Worm (Caenorhabditis elegans) whole organism, L4 larva: ENCODE measurements around the gene B0416.11.

Experiments
- F10B5.3 ChIP-seq: sonication (generic microtip); optimal IDR thresholded peaks from 2 replicates; lab custom pipeline; 2016; ENCODE audit warnings: mild to moderate bottlenecking, missing genetic modification characterization, missing compliant biosample characterization
- F26F4.8 ChIP-seq: fragments of 200-800 bp; sonication (Bioruptor generic); conservative IDR thresholded peaks from 2 replicates; pipeline ENCODE4 v1.3.6; 2022; ENCODE audit warnings: missing genetic modification characterization, missing compliant biosample characterization
- F44E2.7 ChIP-seq: fragments of 200-800 bp; sonication (Bioruptor generic); IDR thresholded peaks from 2 replicates; pipeline ENCODE4 v2.1.2; 2022; ENCODE audit warnings: missing genetic modification characterization, missing compliant biosample characterization
- F49E8.2 ChIP-seq: sonication (generic microtip); optimal IDR thresholded peaks from 2 replicates; lab custom pipeline; 2016; ENCODE audit warnings: missing compliant biosample characterization, mild to moderate bottlenecking, missing genetic modification characterization, borderline replicate concordance
- R02D3.7 ChIP-seq: fragments of 150-350 bp; sonication (generic microtip); optimal IDR thresholded peaks from 3 replicates; lab custom pipeline; 2014; ENCODE audit warnings: missing biosample characterization, missing genetic modification characterization
- Y105C5A.15 ChIP-seq: fragments of 200-800 bp; sonication (Bioruptor generic); IDR thresholded peaks from 2 replicates; pipeline ENCODE4 v1.3.6; 2022; ENCODE audit warnings: missing genetic modification characterization, missing compliant biosample characterization
- Y5F2A.4 ChIP-seq: fragments of 200-800 bp; sonication (Bioruptor generic); optimal IDR thresholded peaks from 2 replicates; lab custom pipeline; 2018; ENCODE audit warnings: mild to moderate bottlenecking, missing genetic modification characterization, missing compliant biosample characterization
- ZK337.2 ChIP-seq: fragments of 200-800 bp; sonication (Bioruptor generic); IDR thresholded peaks from 2 replicates; pipeline ENCODE4 v1.3.6; 2022; ENCODE audit warnings: missing genetic modification reagents, missing genetic modification characterization, missing compliant biosample characterization
- arid-1 ChIP-seq: fragments of 200-800 bp; sonication (Bioruptor generic); conservative IDR thresholded peaks from 2 replicates; pipeline ENCODE4 v1.3.6; 2022; ENCODE audit warnings: missing genetic modification reagents, missing genetic modification characterization, missing compliant biosample characterization
- ces-1 ChIP-seq: fragments of 150-350 bp; sonication (generic microtip); optimal IDR thresholded peaks from 4 replicates; lab custom pipeline; 2014; ENCODE audit warnings: missing biosample characterization, missing genetic modification reagents, missing genetic modification characterization
- ctbp-1 ChIP-seq: fragments of 200-800 bp; sonication (Bioruptor generic); IDR thresholded peaks from 2 replicates; pipeline ENCODE4 v1.3.6; 2022; ENCODE audit warnings: missing genetic modification reagents, missing genetic modification characterization, missing compliant biosample characterization
- daf-12 ChIP-seq: fragments of 150-350 bp; optimal IDR thresholded peaks from 2 replicates; lab custom pipeline; 2014; ENCODE audit warnings: missing biosample characterization, missing genetic modification reagents, missing genetic modification characterization
- dmd-6 ChIP-seq: fragments of 200-800 bp; sonication (Bioruptor generic); IDR thresholded peaks from 2 replicates; pipeline ENCODE4 v1.3.6; 2022; ENCODE audit warnings: missing genetic modification reagents, missing genetic modification characterization, missing compliant biosample characterization
- dmd-8 ChIP-seq: fragments of 200-800 bp; sonication (Bioruptor generic); IDR thresholded peaks from 2 replicates; pipeline ENCODE4 v1.3.6; 2022; ENCODE audit warnings: missing genetic modification characterization, missing compliant biosample characterization
- gei-8 ChIP-seq: fragments of 200-800 bp; sonication (Bioruptor generic); optimal IDR thresholded peaks from 2 replicates; lab custom pipeline; 2018; ENCODE audit warnings: mild to moderate bottlenecking, missing genetic modification characterization, missing compliant biosample characterization
- hlh-11 ChIP-seq: fragments of 200-800 bp; sonication (Bioruptor generic); optimal IDR thresholded peaks from 2 replicates; lab custom pipeline; 2018; ENCODE audit warnings: mild to moderate bottlenecking, missing genetic modification characterization, missing compliant biosample characterization
- hlh-30 ChIP-seq: sonication (generic microtip); optimal IDR thresholded peaks from 2 replicates; lab custom pipeline; 2017; ENCODE audit warnings: antibody characterized with exemption, mild to moderate bottlenecking, missing genetic modification characterization, missing compliant biosample characterization; ENCODE audit not compliant: insufficient read depth
- lim-7 ChIP-seq: fragments of 200-800 bp; sonication (Bioruptor generic); IDR thresholded peaks from 2 replicates; pipeline ENCODE4 v1.3.6; 2022; ENCODE audit warnings: missing genetic modification characterization, missing compliant biosample characterization
- lin-1 ChIP-seq: fragments of 200-800 bp; sonication (Bioruptor generic); IDR thresholded peaks from 2 replicates; pipeline ENCODE4 v1.3.6; 2022; ENCODE audit warnings: missing genetic modification reagents, missing genetic modification characterization, missing compliant biosample characterization
- lin-29 ChIP-seq: fragments of 200-800 bp; sonication (Bioruptor generic); IDR thresholded peaks from 2 replicates; pipeline ENCODE4 v1.3.6; 2022; ENCODE audit warnings: missing genetic modification reagents, missing genetic modification characterization, missing compliant biosample characterization
- lir-3 ChIP-seq: sonication (generic microtip); optimal IDR thresholded peaks from 2 replicates; lab custom pipeline; 2016; ENCODE audit warnings: mild to moderate bottlenecking, missing genetic modification characterization, missing compliant biosample characterization
- lsy-2 ChIP-seq, 2 experiments: fragments of 150-350 bp in 1 of 2; sonication (generic microtip) in 1 of 2; optimal IDR thresholded peaks; 2 replicates each; lab custom pipeline; 2014 to 2017; ENCODE audit warnings: missing biosample characterization in 2 of 2, missing genetic modification characterization in 2 of 2
- madf-5 ChIP-seq, 2 experiments: fragments of 200-800 bp; sonication (Bioruptor generic); IDR thresholded peaks; 2 replicates each; pipeline ENCODE4 v1.3.6; 2022; ENCODE audit warnings: missing compliant biosample characterization in 2 of 2, missing genetic modification characterization in 2 of 2
- madf-9 ChIP-seq: fragments of 200-800 bp; sonication (Bioruptor generic); conservative IDR thresholded peaks from 2 replicates; pipeline ENCODE4 v1.3.6; 2022; ENCODE audit warnings: missing genetic modification reagents, missing genetic modification characterization, missing compliant biosample characterization
- mdl-1 ChIP-seq, 2 experiments: fragments of 150-350 bp in 1 of 2; sonication (generic microtip) in 1 of 2; optimal IDR thresholded peaks; 2 replicates each; lab custom pipeline; 2014 to 2017; ENCODE audit warnings: missing biosample characterization in 2 of 2, missing genetic modification characterization in 2 of 2
- mdt-29 ChIP-seq: fragments of 200-800 bp; sonication (Bioruptor generic); IDR thresholded peaks from 2 replicates; pipeline ENCODE4 v1.3.6; 2022; ENCODE audit warnings: missing genetic modification reagents, missing genetic modification characterization, missing compliant biosample characterization
- mxl-2 ChIP-seq: fragments of 200-800 bp; sonication (Bioruptor generic); conservative IDR thresholded peaks from 2 replicates; pipeline ENCODE4 v1.3.6; 2022; ENCODE audit warnings: missing genetic modification reagents, missing genetic modification characterization, missing compliant biosample characterization
- nhr-10 ChIP-seq: fragments of 150-350 bp; optimal IDR thresholded peaks from 2 replicates; lab custom pipeline; 2014; ENCODE audit warnings: missing biosample characterization, missing genetic modification characterization
- nhr-111 ChIP-seq: fragments of 200-800 bp; sonication (Bioruptor generic); optimal IDR thresholded peaks from 2 replicates; lab custom pipeline; 2018; ENCODE audit warnings: mild to moderate bottlenecking, missing genetic modification characterization, missing compliant biosample characterization
- nhr-237 ChIP-seq: sonication (generic microtip); optimal IDR thresholded peaks from 2 replicates; lab custom pipeline; 2017; ENCODE audit warnings: missing biosample characterization, missing genetic modification characterization
- nhr-41 ChIP-seq: fragments of 200-800 bp; sonication (Bioruptor generic); IDR thresholded peaks from 2 replicates; pipeline ENCODE4 v1.3.6; 2022; ENCODE audit warnings: missing genetic modification reagents, missing genetic modification characterization, missing compliant biosample characterization
- nhr-48 ChIP-seq: sonication (generic microtip); optimal IDR thresholded peaks from 2 replicates; lab custom pipeline; 2016; ENCODE audit warnings: mild to moderate bottlenecking, missing genetic modification characterization, missing compliant biosample characterization
- pha-4 ChIP-seq, 2 experiments: fragments of 150-350 bp in 1 of 2; fragments of 200-800 bp in 1 of 2; sonication (Bioruptor generic) in 1 of 2; IDR thresholded peaks in 1 of 2; optimal IDR thresholded peaks in 1 of 2; 2 replicates each; pipeline versions ENCODE4 v1.3.6 to Lab custom; 2014 to 2022; ENCODE audit warnings: missing genetic modification characterization in 2 of 2, missing genetic modification reagents in 2 of 2, missing biosample characterization in 1 of 2, missing compliant biosample characterization in 1 of 2
- saeg-2 ChIP-seq: fragments of 200-800 bp; sonication (Bioruptor generic); IDR thresholded peaks from 2 replicates; pipeline ENCODE4 v1.3.6; 2022; ENCODE audit warnings: missing genetic modification reagents, missing genetic modification characterization, missing compliant biosample characterization
- sdz-12 ChIP-seq: fragments of 200-800 bp; sonication (Bioruptor generic); optimal IDR thresholded peaks from 2 replicates; lab custom pipeline; 2018; ENCODE audit warnings: mild to moderate bottlenecking, missing genetic modification characterization, missing compliant biosample characterization
- set-16 ChIP-seq: fragments of 200-800 bp; sonication (Bioruptor generic); IDR thresholded peaks from 2 replicates; pipeline ENCODE4 v1.3.6; 2022; ENCODE audit warnings: missing genetic modification reagents, missing genetic modification characterization, missing compliant biosample characterization
- skn-1 ChIP-seq: fragments of 150-350 bp; optimal IDR thresholded peaks from 2 replicates; lab custom pipeline; 2014; ENCODE audit warnings: missing biosample characterization, missing genetic modification characterization
- spr-1 ChIP-seq: sonication (generic microtip); optimal IDR thresholded peaks from 2 replicates; lab custom pipeline; 2016; ENCODE audit warnings: mild to moderate bottlenecking, missing genetic modification characterization, missing compliant biosample characterization
- tra-1 ChIP-seq: fragments of 200-800 bp; sonication (Bioruptor generic); IDR thresholded peaks from 2 replicates; pipeline ENCODE4 v1.3.6; 2022; ENCODE audit warnings: missing genetic modification reagents, missing genetic modification characterization, missing compliant biosample characterization
- unc-130 ChIP-seq: sonication (generic microtip); optimal IDR thresholded peaks from 2 replicates; lab custom pipeline; 2016; ENCODE audit warnings: missing genetic modification reagents, missing genetic modification characterization, missing compliant biosample characterization
- unc-62 ChIP-seq, 3 experiments: fragments of 150-350 bp in 1 of 3; sonication (generic microtip); optimal IDR thresholded peaks in 2 of 3; peaks in 1 of 3; 1 replicate in 1 of 3; 2 replicates in 2 of 3; lab custom pipeline; 2014 to 2017; ENCODE audit warnings: missing biosample characterization in 3 of 3, missing genetic modification characterization in 3 of 3, missing genetic modification reagents in 3 of 3, missing genotype in 1 of 3
- zfp-3 ChIP-seq: fragments of 200-800 bp; sonication (Bioruptor generic); conservative IDR thresholded peaks from 2 replicates; pipeline ENCODE4 v1.3.6; 2022; ENCODE audit warnings: missing genetic modification reagents, missing genetic modification characterization, missing compliant biosample characterization
- zip-2 ChIP-seq: fragments of 150-350 bp; optimal IDR thresholded peaks from 2 replicates; lab custom pipeline; 2014; ENCODE audit warnings: missing biosample characterization, missing genetic modification characterization
- ztf-7 ChIP-seq: fragments of 150-350 bp; optimal IDR thresholded peaks from 2 replicates; lab custom pipeline; 2014; ENCODE audit warnings: missing biosample characterization, missing genetic modification characterization

The B0416.11 gene

DNA sequence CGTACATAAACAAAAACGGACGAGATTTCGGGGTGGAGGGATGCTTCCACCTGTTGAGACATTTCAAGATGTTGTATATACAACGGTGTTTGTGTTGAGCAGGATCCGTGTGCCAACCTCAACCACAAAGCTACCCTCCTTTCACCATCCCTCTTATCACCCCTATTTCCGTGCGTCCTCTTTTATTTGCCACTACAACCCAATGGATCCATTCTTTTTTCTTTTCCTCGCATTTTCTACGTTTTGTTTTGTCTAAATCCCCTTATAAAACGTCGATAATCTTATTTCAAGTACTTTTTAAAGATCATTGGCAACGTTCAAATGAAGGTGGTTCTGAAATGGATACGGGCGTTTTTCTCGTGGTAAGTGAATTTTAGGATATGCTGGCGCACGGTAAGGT, 39.7 kb downstream of the B0416.11 start, which contains the start of gene gpa-12:
TSS of gene gpa-12 (plus strand) at position 301 of the 400 bp plus-strand sequence.
- no peak for TF ChIP-seq ztf-7 (tag; lab: Kevin White, UChicago)

DNA sequence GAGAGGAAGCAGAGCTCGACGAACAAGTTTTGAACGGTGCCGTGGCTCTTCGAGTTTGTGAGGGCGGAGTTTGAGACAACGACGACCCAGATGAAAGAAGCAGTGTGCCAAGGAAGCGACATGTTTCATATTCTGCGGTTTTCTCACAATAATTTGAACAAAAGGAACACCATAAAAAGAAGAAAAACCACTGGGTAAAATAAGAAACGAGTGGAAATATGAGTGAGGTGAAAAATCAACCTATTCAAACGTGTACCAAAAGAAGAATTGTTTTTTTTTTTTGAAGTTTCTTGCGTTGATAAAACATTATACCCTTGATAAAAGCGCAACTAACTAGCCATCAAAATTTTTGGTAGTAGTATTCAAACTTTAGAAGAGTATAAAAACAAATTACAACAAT, 40.8 kb downstream of the B0416.11 start, which contains the start of gene lgc-4:
TSS of gene lgc-4 (minus strand) at position 101 of the 400 bp plus-strand sequence.
- TF ChIP-seq Y5F2A.4 (GFP tag; lab: Kevin White, UChicago), result no peak
- peak in 1 of 2 experiments; percentile 89 for TF ChIP-seq unc-62 (GFP tag; optimal IDR thresholded peaks at IDR 0.05 in 1 of 2; lab: Kevin White, UChicago)
- no peak for TF ChIP-seq unc-62 (tag; optimal IDR thresholded peaks at IDR 0.05; lab: Kevin White, UChicago)

DNA sequence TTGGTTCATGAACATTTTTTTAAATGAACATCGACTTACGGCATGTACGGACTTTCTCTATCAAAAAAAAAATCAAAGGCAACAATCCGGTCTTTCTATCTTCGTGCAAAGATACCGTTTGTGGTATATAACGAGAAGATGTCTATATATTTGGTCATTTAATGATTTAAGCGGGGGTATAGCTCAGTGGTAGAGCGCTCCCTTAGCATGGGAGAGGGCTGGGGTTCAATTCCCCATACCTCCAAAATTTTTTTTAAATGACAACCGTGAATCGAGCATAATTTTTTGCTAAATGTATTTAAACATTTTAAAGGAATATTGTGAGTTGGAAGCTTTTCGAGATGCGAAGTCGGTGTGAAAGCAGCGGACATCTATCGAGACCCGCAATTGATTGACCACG, 44.2 kb downstream of the B0416.11 start:
- TF ChIP-seq tra-1 (GFP tag; lab: Robert Waterston, UW) (peak; percentile 64), hlh-30 (tag; lab: Kevin White, UChicago) (peak; percentile 30), mxl-2 (GFP tag; lab: Robert Waterston, UW) (no peak), Y105C5A.15 (GFP tag; lab: Robert Waterston, UW) (0 out of 2 replicates have a peak, but pooled peaks have one; percentile 69), F49E8.2 (peak; percentile 11), mdt-29 (GFP tag; lab: Robert Waterston, UW) (0 out of 2 replicates have a peak, but pooled peaks have one; percentile 8), madf-9 (GFP tag; lab: Robert Waterston, UW) (peak; percentile 83), F26F4.8 (peak; percentile 69; the same call in 1 of the 2 replicates), skn-1 (tag; lab: Kevin White, UChicago) (no peak), R02D3.7 (tag; lab: Kevin White, UChicago) (no peak), ZK337.2 (GFP tag; lab: Robert Waterston, UW) (peak; percentile 56; the same call in 1 of the 2 replicates), lir-3 (tag; lab: Kevin White, UChicago) (peak; percentile 52), dmd-8 (GFP tag; lab: Robert Waterston, UW) (peak; percentile 89), lin-29 (GFP tag; lab: Robert Waterston, UW) (no peak), spr-1 (tag; lab: Kevin White, UChicago) (peak; percentile 26), zfp-3 (GFP tag; lab: Robert Waterston, UW) (0 out of 2 replicates have a peak, but pooled peaks have one; percentile 19), sdz-12 (GFP tag; lab: Kevin White, UChicago) (no peak), lin-1 (GFP tag; lab: Robert Waterston, UW) (peak; percentile 46; the same call in 1 of the 2 replicates), nhr-48 (tag; lab: Kevin White, UChicago) (peak; percentile 19), gei-8 (GFP tag; lab: Kevin White, UChicago) (peak; percentile 33), madf-5 (GFP tag; IDR thresholded peaks at IDR 0.05; lab: Robert Waterston, UW) (peak; percentile 34 to 67; a peak in 1 of 4 replicates), ces-1 (no peak), saeg-2 (GFP tag; lab: Robert Waterston, UW) (0 out of 2 replicates have a peak, but pooled peaks have one; percentile 42), daf-12 (tag; lab: Kevin White, UChicago) (no peak), nhr-41 (peak; percentile 62; the same call in 1 of the 2 replicates), hlh-11 (tag; lab: Kevin White, UChicago) (peak; percentile 11), F10B5.3 (tag; lab: Kevin White, UChicago) (no peak), F44E2.7 (GFP tag; lab: Robert Waterston, UW) (0 out of 2 replicates have a peak, but pooled peaks have one; percentile 82), pha-4 (GFP tag; IDR thresholded peaks at IDR 0.05; lab: Robert Waterston, UW) (peak; percentile 78; the same call in 1 of the 2 replicates), pha-4 (tag; optimal IDR thresholded peaks at IDR 0.05; lab: Kevin White, UChicago) (no peak), mdl-1 (tag; optimal IDR thresholded peaks at IDR 0.05; lab: Kevin White, UChicago) (no peak), nhr-237 (tag; lab: Kevin White, UChicago) (no peak), nhr-111 (GFP tag; lab: Kevin White, UChicago) (peak; percentile 64), dmd-6 (peak; percentile 43), ctbp-1 (GFP tag; lab: Robert Waterston, UW) (0 out of 2 replicates have a peak, but pooled peaks have one; percentile 36), unc-130 (GFP tag; lab: Kevin White, UChicago) (peak; percentile 15), arid-1 (GFP tag; lab: Robert Waterston, UW) (peak; percentile 73), set-16 (GFP tag; lab: Robert Waterston, UW) (no peak), zip-2 (tag; lab: Kevin White, UChicago) (no peak), lim-7 (GFP tag; lab: Robert Waterston, UW) (peak; percentile 88), nhr-10 (tag; lab: Kevin White, UChicago) (no peak), lsy-2 (tag; optimal IDR thresholded peaks at IDR 0.05; lab: Kevin White, UChicago) (no peak)
